Fruit fly (Drosophila melanogaster) whole organism, embryonic: ENCODE measurements around the gene Kdm3.

Experiments used
- Abd-B ChIP-seq: fragments of 200-800 bp; sonication (Bioruptor generic); optimal IDR thresholded peaks from 2 replicates; lab custom pipeline; 2018; ENCODE audit warnings: missing biosample characterization, mild to moderate bottlenecking, missing genetic modification characterization, moderate library complexity
- C15 ChIP-seq: fragments of 200-800 bp; sonication (Bioruptor generic); IDR thresholded peaks from 3 replicates; pipeline ENCODE4 v1.3.6; 2022; ENCODE audit warnings: missing biosample characterization, missing genetic modification characterization
- CG10979 ChIP-seq: fragments of 200-800 bp; sonication (Bioruptor generic); optimal IDR thresholded peaks from 2 replicates; lab custom pipeline; 2018; ENCODE audit warnings: missing biosample characterization, mild to moderate bottlenecking, missing genetic modification characterization, moderate library complexity
- CG11696 ChIP-seq: fragments of 200-800 bp; sonication (Bioruptor generic); IDR thresholded peaks from 2 replicates; pipeline ENCODE4 v1.3.6; 2022; ENCODE audit warnings: missing biosample characterization, missing genetic modification characterization
- CG1233 ChIP-seq: fragments of 200-800 bp; sonication (Bioruptor generic); optimal IDR thresholded peaks from 4 replicates; lab custom pipeline; 2018; ENCODE audit warnings: missing biosample characterization, mild to moderate bottlenecking, missing genetic modification characterization
- CG12659 ChIP-seq: fragments of 200-800 bp; sonication (Bioruptor generic); optimal IDR thresholded peaks from 3 replicates; lab custom pipeline; 2017; ENCODE audit warnings: mild to moderate bottlenecking, missing biosample characterization, missing genetic modification reagents, missing genetic modification characterization
- CG12744 ChIP-seq: fragments of 200-800 bp; sonication (Bioruptor generic); optimal IDR thresholded peaks from 2 replicates; lab custom pipeline; 2016; ENCODE audit warnings: missing biosample characterization, missing genetic modification characterization
- CG14965 ChIP-seq: fragments of 200-800 bp; sonication (Bioruptor generic); optimal IDR thresholded peaks from 2 replicates; lab custom pipeline; 2016; ENCODE audit warnings: missing biosample characterization, missing genetic modification characterization, borderline replicate concordance
- CG16813 ChIP-seq: fragments of 200-800 bp; sonication (Bioruptor generic); IDR thresholded peaks from 3 replicates; pipeline ENCODE4 v1.3.6; 2022; ENCODE audit warnings: missing biosample characterization, missing genetic modification characterization; ENCODE audit not compliant: partially characterized antibody
- CG16815 ChIP-seq: fragments of 200-800 bp; sonication (Bioruptor generic); optimal IDR thresholded peaks from 3 replicates; lab custom pipeline; 2017; ENCODE audit warnings: missing biosample characterization, mild to moderate bottlenecking, missing genetic modification characterization
- CG18599 ChIP-seq: fragments of 200-800 bp; sonication (Bioruptor generic); optimal IDR thresholded peaks from 3 replicates; lab custom pipeline; 2017; ENCODE audit warnings: missing biosample characterization, missing genetic modification characterization, mild to moderate bottlenecking, moderate library complexity, missing genetic modification reagents
- CG2116 ChIP-seq: fragments of 200-800 bp; sonication (Bioruptor generic); optimal IDR thresholded peaks from 3 replicates; lab custom pipeline; 2018; ENCODE audit warnings: missing biosample characterization, mild to moderate bottlenecking, missing genetic modification characterization
- CG3163 ChIP-seq: fragments of 200-800 bp; sonication (Bioruptor generic); optimal IDR thresholded peaks from 3 replicates; lab custom pipeline; 2016; ENCODE audit warnings: missing biosample characterization, missing genetic modification characterization
- CG3281 ChIP-seq: fragments of 200-800 bp; sonication (Bioruptor generic); optimal IDR thresholded peaks from 3 replicates; lab custom pipeline; 2017; ENCODE audit warnings: missing biosample characterization, mild to moderate bottlenecking, missing genetic modification characterization
- CG5953 ChIP-seq: fragments of 200-800 bp; sonication (Bioruptor generic); IDR thresholded peaks from 2 replicates; pipeline ENCODE4 v1.3.6; 2022; ENCODE audit warnings: missing biosample characterization, missing genetic modification characterization
- CG6654 ChIP-seq: fragments of 200-800 bp; sonication (Bioruptor generic); optimal IDR thresholded peaks from 2 replicates; lab custom pipeline; 2017; ENCODE audit warnings: missing biosample characterization, mild to moderate bottlenecking, missing genetic modification characterization
- CG7372 ChIP-seq: fragments of 200-800 bp; sonication (Bioruptor generic); IDR thresholded peaks from 2 replicates; pipeline ENCODE4 v1.3.6; 2022; ENCODE audit warnings: missing biosample characterization, missing genetic modification characterization
- CG8765 ChIP-seq: fragments of 200-800 bp; sonication (Bioruptor generic); IDR thresholded peaks from 2 replicates; pipeline ENCODE4 v1.3.6; 2022; ENCODE audit warnings: missing biosample characterization, missing genetic modification characterization
- CG8924 ChIP-seq: fragments of 200-800 bp; optimal IDR thresholded peaks from 3 replicates; lab custom pipeline; 2019; ENCODE audit warnings: missing biosample characterization, mild to moderate bottlenecking, missing genetic modification characterization, moderate library complexity
- CG9215 ChIP-seq: fragments of 200-800 bp; sonication (Bioruptor generic); IDR thresholded peaks from 2 replicates; pipeline ENCODE4 v1.3.6; 2022; ENCODE audit warnings: missing biosample characterization, missing genetic modification characterization
- Camta ChIP-seq: fragments of 200-800 bp; sonication (Bioruptor generic); optimal IDR thresholded peaks from 2 replicates; lab custom pipeline; 2016; ENCODE audit warnings: missing biosample characterization, missing genetic modification characterization
- Dfd ChIP-seq, 2 experiments: fragments of >200 bp; optimal IDR thresholded peaks; 2 replicates each; lab custom pipeline; 2017; ENCODE audit warnings: missing biosample characterization in 2 of 2, missing genetic modification characterization in 2 of 2
- Fer2 ChIP-seq: fragments of 200-800 bp; sonication (Bioruptor generic); optimal IDR thresholded peaks from 2 replicates; lab custom pipeline; 2018; ENCODE audit warnings: missing biosample characterization, mild to moderate bottlenecking, missing genetic modification characterization, moderate library complexity
- Jarid2 ChIP-seq: fragments of 200-800 bp; sonication (Bioruptor generic); optimal IDR thresholded peaks from 3 replicates; lab custom pipeline; 2017; ENCODE audit warnings: mild to moderate bottlenecking, missing biosample characterization, missing genetic modification reagents, missing genetic modification characterization
- MESR4 ChIP-seq: fragments of 200-800 bp; sonication (Bioruptor generic); optimal IDR thresholded peaks from 2 replicates; lab custom pipeline; 2018; ENCODE audit warnings: missing biosample characterization, mild to moderate bottlenecking, missing genetic modification characterization, moderate library complexity
- Mes4 ChIP-seq: fragments of 200-800 bp; sonication (Bioruptor generic); optimal IDR thresholded peaks from 2 replicates; lab custom pipeline; 2016; ENCODE audit warnings: missing biosample characterization, missing genetic modification characterization
- Oli ChIP-seq: fragments of 200-800 bp; sonication (Bioruptor generic); optimal IDR thresholded peaks from 2 replicates; lab custom pipeline; 2018; ENCODE audit warnings: missing biosample characterization, mild to moderate bottlenecking, missing genetic modification characterization, moderate library complexity
- Opbp ChIP-seq: fragments of 200-800 bp; sonication (Bioruptor generic); IDR thresholded peaks from 3 replicates; pipeline ENCODE4 v1.3.6; 2022; ENCODE audit warnings: missing biosample characterization, missing genetic modification characterization; ENCODE audit not compliant: partially characterized antibody
- Rfx ChIP-seq: fragments of 200-800 bp; sonication (Bioruptor generic); IDR thresholded peaks from 2 replicates; pipeline ENCODE4 v1.3.6; 2022; ENCODE audit warnings: missing biosample characterization, missing genetic modification characterization
- Sry-β ChIP-seq: fragments of 200-800 bp; sonication (Bioruptor generic); optimal IDR thresholded peaks from 2 replicates; lab custom pipeline; 2018; ENCODE audit warnings: missing biosample characterization, mild to moderate bottlenecking, missing genetic modification characterization, moderate library complexity
- Stat92E ChIP-seq, 3 experiments: fragments of >200 bp in 2 of 3; fragments of 200-800 bp in 1 of 3; sonication (Bioruptor generic) in 1 of 3; optimal IDR thresholded peaks; 2 replicates each; lab custom pipeline; 2017 to 2019; ENCODE audit warnings: missing biosample characterization in 3 of 3, missing genetic modification characterization in 3 of 3, mild to moderate bottlenecking in 1 of 3, moderate library complexity in 1 of 3
- abd-A ChIP-seq: fragments of 200-800 bp; sonication (Bioruptor generic); optimal IDR thresholded peaks from 3 replicates; lab custom pipeline; 2019; ENCODE audit warnings: missing biosample characterization, mild to moderate bottlenecking, missing genetic modification characterization, moderate library complexity
- ash1 ChIP-seq: fragments of 200-800 bp; sonication (Bioruptor generic); optimal IDR thresholded peaks from 2 replicates; lab custom pipeline; 2018; ENCODE audit warnings: missing biosample characterization, mild to moderate bottlenecking, missing genetic modification characterization
- corto ChIP-seq: fragments of 200-800 bp; sonication (Bioruptor generic); optimal IDR thresholded peaks from 2 replicates; lab custom pipeline; 2016; ENCODE audit warnings: missing biosample characterization, mild to moderate bottlenecking, missing genetic modification characterization, moderate library complexity
- grn ChIP-seq: fragments of 200-800 bp; sonication (Bioruptor generic); optimal IDR thresholded peaks from 3 replicates; lab custom pipeline; 2017; ENCODE audit warnings: missing biosample characterization, missing genetic modification characterization
- her ChIP-seq: fragments of 200-800 bp; sonication (Bioruptor generic); optimal IDR thresholded peaks from 2 replicates; lab custom pipeline; 2016; ENCODE audit warnings: missing biosample characterization, missing genetic modification characterization
- kni ChIP-seq: fragments of 200-800 bp; sonication (Bioruptor generic); optimal IDR thresholded peaks from 3 replicates; lab custom pipeline; 2017; ENCODE audit warnings: mild to moderate bottlenecking, missing biosample characterization, missing genetic modification reagents, missing genetic modification characterization
- mirr ChIP-seq: fragments of 200-800 bp; sonication (Bioruptor generic); optimal IDR thresholded peaks from 3 replicates; lab custom pipeline; 2018; ENCODE audit warnings: missing biosample characterization, mild to moderate bottlenecking, missing genetic modification characterization
- nerfin-2 ChIP-seq: fragments of 200-800 bp; sonication (Bioruptor generic); IDR thresholded peaks from 2 replicates; pipeline ENCODE4 v1.3.6; 2022; ENCODE audit warnings: missing biosample characterization, missing genetic modification characterization; ENCODE audit not compliant: partially characterized antibody
- nom ChIP-seq: fragments of 200-800 bp; sonication (Bioruptor generic); optimal IDR thresholded peaks from 2 replicates; lab custom pipeline; 2017; ENCODE audit warnings: missing biosample characterization, missing genetic modification characterization, mild to moderate bottlenecking, moderate library complexity, missing genetic modification reagents
- odd ChIP-seq: fragments of 200-800 bp; sonication (Bioruptor generic); optimal IDR thresholded peaks from 2 replicates; lab custom pipeline; 2017; ENCODE audit warnings: missing biosample characterization, mild to moderate bottlenecking, missing genetic modification characterization
- onecut ChIP-seq: fragments of 200-800 bp; sonication (Bioruptor generic); IDR thresholded peaks from 2 replicates; pipeline ENCODE4 v1.3.6; 2022; ENCODE audit warnings: missing biosample characterization, missing genetic modification characterization
- peb ChIP-seq: fragments of 200-800 bp; sonication (Bioruptor generic); IDR thresholded peaks from 2 replicates; pipeline ENCODE4 v1.3.6; 2022; ENCODE audit warnings: missing biosample characterization, missing genetic modification characterization
- ro ChIP-seq: fragments of 200-800 bp; sonication (Bioruptor generic); IDR thresholded peaks from 2 replicates; pipeline ENCODE4 v1.3.6; 2022; ENCODE audit warnings: missing biosample characterization, missing genetic modification characterization
- sens ChIP-seq: fragments of 200-800 bp; sonication (Bioruptor generic); peaks from one replicate; lab custom pipeline; 2016; ENCODE audit warnings: missing biosample characterization, missing genetic modification characterization
- sna ChIP-seq: fragments of 200-800 bp; sonication (Bioruptor generic); IDR thresholded peaks from 2 replicates; pipeline ENCODE4 v1.3.6; 2022; ENCODE audit warnings: missing biosample characterization, missing genetic modification characterization; ENCODE audit not compliant: partially characterized antibody
- sug ChIP-seq: fragments of 200-800 bp; optimal IDR thresholded peaks from 2 replicates; lab custom pipeline; 2019; ENCODE audit warnings: missing biosample characterization, mild to moderate bottlenecking, missing genetic modification characterization, moderate library complexity
- unc-4 ChIP-seq: fragments of 200-800 bp; sonication (Bioruptor generic); IDR thresholded peaks from 2 replicates; pipeline ENCODE4 v1.3.6; 2022; ENCODE audit warnings: missing biosample characterization, missing genetic modification characterization; ENCODE audit not compliant: partially characterized antibody
- yki ChIP-seq: fragments of >200 bp; optimal IDR thresholded peaks from 3 replicates; lab custom pipeline; 2018
- zen2 ChIP-seq: fragments of 200-800 bp; sonication (Bioruptor generic); IDR thresholded peaks from 3 replicates; pipeline ENCODE4 v1.3.6; 2022; ENCODE audit warnings: missing biosample characterization, missing genetic modification characterization; ENCODE audit not compliant: partially characterized antibody

Gene Kdm3

DNA sequence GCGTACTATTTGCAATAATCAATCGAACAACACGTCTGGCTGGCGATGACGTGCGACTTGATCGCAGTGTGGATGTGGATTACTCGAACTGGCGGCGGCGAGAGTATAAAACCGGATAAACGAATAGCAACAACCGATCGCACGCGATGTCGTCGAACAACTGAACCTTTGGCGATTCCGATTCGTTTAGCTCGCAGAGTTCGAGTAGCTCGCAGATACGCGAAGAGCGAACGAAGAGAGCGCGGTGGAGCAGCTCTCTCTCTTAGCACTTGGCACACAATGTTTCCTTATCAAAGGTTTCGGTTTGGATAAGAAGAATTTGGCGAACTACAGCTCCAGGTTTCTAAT lies 13.4 kb upstream of the Kdm3 start, which contains the start of gene RhoL (continued):
- TF ChIP-seq CG6654 (no peak), zen2 (GFP tag; lab: Robert Waterston, UW) (peak; percentile 50; the same call in 2 of the 3 replicates), unc-4 (peak; percentile 44; the same call in 1 of the 2 replicates), Camta (GFP tag; lab: Kevin White, UChicago) (no peak), peb (GFP tag; lab: Robert Waterston, UW) (no peak), CG12744 (GFP tag; lab: Kevin White, UChicago) (peak; percentile 0), Fer2 (no peak), CG3281 (GFP tag; lab: Kevin White, UChicago) (peak; percentile 26), her (GFP tag; lab: Kevin White, UChicago) (peak; percentile 50), ash1 (GFP tag; lab: Kevin White, UChicago) (peak; percentile 1), CG12659 (GFP tag; lab: Kevin White, UChicago) (peak; percentile 17), yki (peak; percentile 75), CG11696 (no peak), Dfd (GFP tag; optimal IDR thresholded peaks at IDR 0.05; lab: Kevin White, UChicago) (no peak), grn (GFP tag; lab: Kevin White, UChicago) (peak; percentile 43), MESR4 (GFP tag; lab: Kevin White, UChicago) (peak; percentile 5), Opbp (GFP tag; lab: Robert Waterston, UW) (peak; percentile 30; the same call in 1 of the 3 replicates), mirr (peak; percentile 83), Stat92E (GFP tag; optimal IDR thresholded peaks at IDR 0.05; lab: Kevin White, UChicago) (peak in 1 of 3 experiments; percentile 49), corto (GFP tag; lab: Kevin White, UChicago) (no peak), CG2116 (GFP tag; lab: Kevin White, UChicago) (no peak), nom (GFP tag; lab: Kevin White, UChicago) (peak; percentile 76), Oli (tag; lab: Kevin White, UChicago) (no peak), CG14965 (no peak), odd (no peak), CG5953 (GFP tag; lab: Robert Waterston, UW) (0 out of 2 replicates have a peak, but pooled peaks have one; percentile 8), C15 (no peak), Sry-β (GFP tag; lab: Kevin White, UChicago) (no peak), kni (GFP tag; lab: Kevin White, UChicago) (peak; percentile 29), Jarid2 (GFP tag; lab: Kevin White, UChicago) (peak; percentile 98), CG1233 (GFP tag; lab: Kevin White, UChicago) (no peak), Rfx (GFP tag; lab: Robert Waterston, UW) (peak; percentile 40; the same call in 1 of the 2 replicates), Abd-B (GFP tag; lab: Kevin White, UChicago) (no peak), sna (GFP tag; lab: Robert Waterston, UW) (peak; percentile 62), nerfin-2 (GFP tag; lab: Robert Waterston, UW) (no peak), CG16813 (GFP tag; lab: Robert Waterston, UW) (no peak), sens (peak; percentile 83), abd-A (no peak), CG8765 (no peak), CG9215 (GFP tag; lab: Robert Waterston, UW) (no peak), ro (GFP tag; lab: Robert Waterston, UW) (no peak), CG7372 (no peak), CG3163 (GFP tag; lab: Kevin White, UChicago) (peak; percentile 98), CG16815 (GFP tag; lab: Kevin White, UChicago) (no peak), Mes4 (GFP tag; lab: Kevin White, UChicago) (no peak), CG18599 (GFP tag; lab: Kevin White, UChicago) (no peak), onecut (GFP tag; lab: Robert Waterston, UW) (peak; percentile 33; the same call in 1 of the 2 replicates), CG8924 (peak; percentile 20), sug (tag; lab: Kevin White, UChicago) (peak; percentile 42), CG10979 (tag; lab: Kevin White, UChicago) (no peak)
